Worm (Caenorhabditis elegans): ENCODE measurements around the gene Y38F2AR.3.

- TF ChIP-seq lin-32 (GFP tag; optimal IDR thresholded peaks at IDR 0.05) (no peak), ztf-11 (tag; optimal IDR thresholded peaks at IDR 0.05) (no peak)
These were observed 23.9 kb downstream of the Y38F2AR.3 start for ce11 chrIV:2407704-2408103.

Measured in whole organism, mixed stage, embryonic.